Worm (Caenorhabditis elegans): ENCODE measurements around the gene cra-1.

ce11 chrIII:6826137-6826536 lies 43.1 kb downstream of the cra-1 start:
- no peak for TF ChIP-seq nhr-80 (tag; optimal IDR thresholded peaks at IDR 0.05)
- no peak for TF ChIP-seq dpl-1 (GFP tag; optimal IDR thresholded peaks at IDR 0.05)
- TF ChIP-seq tbp1 (GFP tag; optimal IDR thresholded peaks at IDR 0.05) = no peak
- no peak for TF ChIP-seq F22D6.2 (tag; optimal IDR thresholded peaks at IDR 0.05)
- no peak for TF ChIP-seq madf-3 (GFP tag; IDR thresholded peaks at IDR 0.05)
- no peak for TF ChIP-seq T26A5.8 (tag; optimal IDR thresholded peaks at IDR 0.05)
- TF ChIP-seq attf-3 (GFP tag; conservative IDR thresholded peaks at IDR 0.05) = no peak
- TF ChIP-seq dpff-1 (tag; optimal IDR thresholded peaks at IDR 0.05) = no peak
- TF ChIP-seq lin-35 (GFP tag; optimal IDR thresholded peaks at IDR 0.05) = no peak
- TF ChIP-seq aptf-2 (GFP tag; conservative IDR thresholded peaks at IDR 0.05) = no peak
- no peak for TF ChIP-seq somi-1 (GFP tag; optimal IDR thresholded peaks at IDR 0.05)
- TF ChIP-seq ZK185.1 (tag; optimal IDR thresholded peaks at IDR 0.05; ENCODE audit: poor library complexity, severe bottlenecking) = no peak
- TF ChIP-seq egrh-3 (GFP tag; IDR thresholded peaks at IDR 0.05) = no peak
